Worm (Caenorhabditis elegans): ENCODE data around the gene str-71.

Gene str-71

ce11 chrV:15431322-15432052, 27.5 kb downstream of the str-71 start:
- TF ChIP-seq ceh-20 (GFP tag; IDR thresholded peaks at IDR 0.05) (no peak), mdt-29 (GFP tag; IDR thresholded peaks at IDR 0.05) (no peak), ZK337.2 (GFP tag; IDR thresholded peaks at IDR 0.05) (0 out of 2 replicates have a peak, but pooled peaks have one; percentile 35), skn-1 (tag; optimal IDR thresholded peaks at IDR 0.05) (no peak), tag-97 (GFP tag; IDR thresholded peaks at IDR 0.05) (0 out of 2 replicates have a peak, but pooled peaks have one; percentile 35), attf-4 (tag; optimal IDR thresholded peaks at IDR 0.05) (no peak), hlh-11 (tag; optimal IDR thresholded peaks at IDR 0.05) (no peak), vab-7 (GFP tag; IDR thresholded peaks at IDR 0.05) (no peak), zip-2 (tag; optimal IDR thresholded peaks at IDR 0.05) (no peak), ZK546.5 (tag; optimal IDR thresholded peaks at IDR 0.05) (no peak), egl-27 (tag; optimal IDR thresholded peaks at IDR 0.05) (no peak), nhr-237 (tag; optimal IDR thresholded peaks at IDR 0.05) (no peak), fkh-10 (GFP tag; optimal IDR thresholded peaks at IDR 0.05) (no peak), dve-1 (tag; optimal IDR thresholded peaks at IDR 0.05; ENCODE audit: insufficient read depth) (no peak), ama-1 (optimal IDR thresholded peaks at IDR 0.05) (no peak), hlh-30 (tag; optimal IDR thresholded peaks at IDR 0.05; ENCODE audit: insufficient read depth) (no peak), madf-9 (GFP tag; conservative IDR thresholded peaks at IDR 0.05) (no peak), unc-62 (GFP tag; optimal IDR thresholded peaks at IDR 0.05 in 1 of 2) (peak in 1 of 2 experiments; percentile 63), unc-62 (tag; optimal IDR thresholded peaks at IDR 0.05) (no peak), zfp-2 (tag; optimal IDR thresholded peaks at IDR 0.05) (no peak), aly-2 (tag; optimal IDR thresholded peaks at IDR 0.05) (no peak), spr-1 (tag; optimal IDR thresholded peaks at IDR 0.05) (no peak), arid-1 (GFP tag; conservative IDR thresholded peaks at IDR 0.05) (no peak), gei-8 (GFP tag; optimal IDR thresholded peaks at IDR 0.05) (no peak), Y75B8A.6 (GFP tag; IDR thresholded peaks at IDR 0.05) (peak; percentile 63; the same call in 1 of the 2 replicates), zag-1 (tag; optimal IDR thresholded peaks at IDR 0.05) (no peak), dpl-1 (GFP tag; optimal IDR thresholded peaks at IDR 0.05) (no peak), daf-8 (GFP tag; IDR thresholded peaks at IDR 0.05) (no peak), pha-4 (GFP tag; IDR thresholded peaks at IDR 0.05) (no peak), pha-4 (tag; optimal IDR thresholded peaks at IDR 0.05) (no peak), F26F4.8 (GFP tag; conservative IDR thresholded peaks at IDR 0.05) (no peak), ztf-11 (tag; optimal IDR thresholded peaks at IDR 0.05) (no peak), sdz-12 (GFP tag; optimal IDR thresholded peaks at IDR 0.05) (no peak), ceh-44 (GFP tag; IDR thresholded peaks at IDR 0.05) (no peak), snpc-4 (tag; optimal IDR thresholded peaks at IDR 0.05) (no peak), Y5F2A.4 (GFP tag; optimal IDR thresholded peaks at IDR 0.05) (no peak), ceh-82 (tag; optimal IDR thresholded peaks at IDR 0.05) (no peak), nhr-111 (GFP tag; optimal IDR thresholded peaks at IDR 0.05) (no peak), pqm-1 (tag; optimal IDR thresholded peaks at IDR 0.05) (no peak), lin-39 (tag; optimal IDR thresholded peaks at IDR 0.05) (peak; percentile 33), daf-16 (GFP tag; optimal IDR thresholded peaks at IDR 0.05) (no peak), daf-16 (tag; optimal IDR thresholded peaks at IDR 0.05) (no peak), lir-3 (tag; optimal IDR thresholded peaks at IDR 0.05) (no peak), nhr-102 (tag; optimal IDR thresholded peaks at IDR 0.05) (no peak)
